Worm (Caenorhabditis elegans): ENCODE data around the gene C25F9.16.

The C25F9.16 gene

ce11 chrV:19443599-19443998, 9.4 kb downstream of the C25F9.16 start:
- TF ChIP-seq zip-8 (tag; optimal IDR thresholded peaks at IDR 0.05) = peak; percentile 76
- TF ChIP-seq sptf-1 (tag; optimal IDR thresholded peaks at IDR 0.05) = no peak
- TF ChIP-seq mep-1 (tag; optimal IDR thresholded peaks at IDR 0.05) = no peak
- TF ChIP-seq nhr-12 (tag; optimal IDR thresholded peaks at IDR 0.05) = no peak

- TF ChIP-seq nhr-12 (tag; optimal IDR thresholded peaks at IDR 0.05) (no peak), ceh-83 (GFP tag; optimal IDR thresholded peaks at IDR 0.05) (no peak)
Observed at ce11 chrV:19445442-19445841, 11.3 kb downstream of the C25F9.16 start, which contains the start of gene M04C3.1. TSS of gene M04C3.1 (minus strand) at chrV:19445605.

- TF ChIP-seq unc-120 (tag; optimal IDR thresholded peaks at IDR 0.05; ENCODE audit: poor library complexity, severe bottlenecking) = no peak
- no peak for TF ChIP-seq pha-4 (tag; optimal IDR thresholded peaks at IDR 0.05)
- TF ChIP-seq nhr-12 (tag; optimal IDR thresholded peaks at IDR 0.05) = no peak
- TF ChIP-seq mep-1 (tag; optimal IDR thresholded peaks at IDR 0.05) = no peak
- TF ChIP-seq snpc-4 (tag; optimal IDR thresholded peaks at IDR 0.05) = no peak
- no peak for TF ChIP-seq hlh-1 (tag; optimal IDR thresholded peaks at IDR 0.05)
- no peak for TF ChIP-seq elt-3 (tag; optimal IDR thresholded peaks at IDR 0.05)
- no peak for TF ChIP-seq nhr-28 (tag; optimal IDR thresholded peaks at IDR 0.05)
- TF ChIP-seq ztf-11 (tag; optimal IDR thresholded peaks at IDR 0.05) = no peak
- TF ChIP-seq drap-1 (GFP tag; optimal IDR thresholded peaks at IDR 0.05) = no peak
- no peak for TF ChIP-seq bed-3 (GFP tag; optimal IDR thresholded peaks at IDR 0.05)
Observed at ce11 chrV:19448805-19449204, 14.6 kb downstream of the C25F9.16 start, which contains the start of gene M04C3.2. TSS of gene M04C3.2 (minus strand) at chrV:19448905.

- TF ChIP-seq ztf-11 (tag; optimal IDR thresholded peaks at IDR 0.05) (no peak), nhr-12 (tag; optimal IDR thresholded peaks at IDR 0.05) (no peak), unc-120 (tag; optimal IDR thresholded peaks at IDR 0.05; ENCODE audit: poor library complexity, severe bottlenecking) (no peak)
Observed at ce11 chrV:19449544-19449943, 15.4 kb downstream of the C25F9.16 start, which contains the start of gene M04C3.5. TSS of gene M04C3.5 (plus strand) at chrV:19449733.

ce11 chrV:19455650-19456049, 21.5 kb downstream of the C25F9.16 start, which contains the start of the genes Y43F8B.13 and Y43F8B.14:
TSS of gene Y43F8B.13 (plus strand) at chrV:19455950.
TSS of gene Y43F8B.14 (minus strand) at chrV:19455971.
- TF ChIP-seq nhr-12 (tag; optimal IDR thresholded peaks at IDR 0.05) (no peak), ham-2 (GFP tag; optimal IDR thresholded peaks at IDR 0.05) (no peak), lin-13 (tag; optimal IDR thresholded peaks at IDR 0.05) (no peak), elt-1 (tag; optimal IDR thresholded peaks at IDR 0.05; ENCODE audit: borderline replicate concordance, insufficient read depth) (no peak), nhr-2 (tag; optimal IDR thresholded peaks at IDR 0.05) (no peak), sem-2 (GFP tag; optimal IDR thresholded peaks at IDR 0.05) (no peak), M03D4.4 (tag; optimal IDR thresholded peaks at IDR 0.05) (no peak)

- TF ChIP-seq lsy-2 (tag; optimal IDR thresholded peaks at IDR 0.05) (no peak), mab-5 (tag; optimal IDR thresholded peaks at IDR 0.05) (no peak), flh-1 (GFP tag; optimal IDR thresholded peaks at IDR 0.05) (no peak)
Observed at ce11 chrV:19457120-19457519, 22.9 kb downstream of the C25F9.16 start, which contains the start of gene Y43F8B.24. TSS of gene Y43F8B.24 (plus strand) at chrV:19457420.

ce11 chrV:19462020-19462419, 27.8 kb downstream of the C25F9.16 start, which contains the start of gene Y43F8B.15:
TSS of gene Y43F8B.15 (minus strand) at chrV:19462120.
- TF ChIP-seq lin-13 (tag; optimal IDR thresholded peaks at IDR 0.05) = no peak
- TF ChIP-seq sptf-1 (tag; optimal IDR thresholded peaks at IDR 0.05) = no peak
- TF ChIP-seq nhr-237 (tag; optimal IDR thresholded peaks at IDR 0.05) = no peak
- TF ChIP-seq nhr-76 (tag; optimal IDR thresholded peaks at IDR 0.05) = no peak
- TF ChIP-seq sem-2 (GFP tag; optimal IDR thresholded peaks at IDR 0.05) = no peak
- TF ChIP-seq M03D4.4 (tag; optimal IDR thresholded peaks at IDR 0.05) = no peak
- TF ChIP-seq bed-3 (GFP tag; optimal IDR thresholded peaks at IDR 0.05) = no peak
- no peak for TF ChIP-seq flh-1 (GFP tag; optimal IDR thresholded peaks at IDR 0.05)
- no peak for TF ChIP-seq elt-3 (tag; optimal IDR thresholded peaks at IDR 0.05)
- TF ChIP-seq unc-62 (GFP tag; optimal IDR thresholded peaks at IDR 0.05) = no peak
- no peak for TF ChIP-seq nhr-28 (tag; optimal IDR thresholded peaks at IDR 0.05)
- no peak for TF ChIP-seq nhr-12 (tag; optimal IDR thresholded peaks at IDR 0.05)
- no peak for TF ChIP-seq lsy-2 (tag; optimal IDR thresholded peaks at IDR 0.05)
- TF ChIP-seq unc-120 (tag; optimal IDR thresholded peaks at IDR 0.05; ENCODE audit: poor library complexity, severe bottlenecking) = no peak
- no peak for TF ChIP-seq tbx-8 (GFP tag; optimal IDR thresholded peaks at IDR 0.05)
- no peak for TF ChIP-seq pha-4 (tag; optimal IDR thresholded peaks at IDR 0.05)
